Fruit fly (Drosophila melanogaster) whole organism, embryonic: ENCODE data around the gene CG4950.

Experiments
- Ada2b ChIP-seq: fragments of 200-800 bp; sonication (Bioruptor generic); IDR thresholded peaks from 2 replicates; pipeline ENCODE4 v1.3.6; 2022; ENCODE audit warnings: missing biosample characterization, missing genetic modification characterization
- Atf-2 ChIP-seq: fragments of 200-800 bp; sonication (Bioruptor generic); optimal IDR thresholded peaks from 2 replicates; lab custom pipeline; 2016; ENCODE audit warnings: missing biosample characterization, missing genetic modification characterization
- Bgb ChIP-seq: fragments of 200-800 bp; sonication (Bioruptor generic); IDR thresholded peaks from 2 replicates; pipeline ENCODE4 v1.3.6; 2022; ENCODE audit warnings: missing biosample characterization, missing genetic modification characterization; ENCODE audit not compliant: partially characterized antibody
- Bteb2 ChIP-seq: fragments of 200-800 bp; sonication (Bioruptor generic); optimal IDR thresholded peaks from 2 replicates; lab custom pipeline; 2016; ENCODE audit warnings: missing biosample characterization, missing genetic modification characterization
- CG10366 ChIP-seq: fragments of 200-800 bp; sonication (Bioruptor generic); IDR thresholded peaks from 2 replicates; pipeline ENCODE4 v1.3.6; 2022; ENCODE audit warnings: missing biosample characterization, missing genetic modification characterization
- CG11696 ChIP-seq: fragments of 200-800 bp; sonication (Bioruptor generic); IDR thresholded peaks from 2 replicates; pipeline ENCODE4 v1.3.6; 2022; ENCODE audit warnings: missing biosample characterization, missing genetic modification characterization
- CG13287 ChIP-seq: fragments of 200-800 bp; sonication (Bioruptor generic); IDR thresholded peaks from 2 replicates; pipeline ENCODE4 v1.3.6; 2022; ENCODE audit warnings: missing biosample characterization, missing genetic modification characterization; ENCODE audit not compliant: partially characterized antibody
- CG13775 ChIP-seq: fragments of 200-800 bp; sonication (Bioruptor generic); optimal IDR thresholded peaks from 3 replicates; lab custom pipeline; 2017; ENCODE audit warnings: missing biosample characterization, mild to moderate bottlenecking, missing genetic modification characterization
- CG15073 ChIP-seq: fragments of 200-800 bp; sonication (Bioruptor generic); optimal IDR thresholded peaks from 2 replicates; lab custom pipeline; 2016; ENCODE audit warnings: missing biosample characterization, missing genetic modification characterization
- CG17359 ChIP-seq: fragments of 200-800 bp; sonication (Bioruptor generic); optimal IDR thresholded peaks from 3 replicates; lab custom pipeline; 2018; ENCODE audit warnings: missing biosample characterization, mild to moderate bottlenecking, missing genetic modification characterization, moderate library complexity
- CG18619 ChIP-seq: fragments of 200-800 bp; sonication (Bioruptor generic); optimal IDR thresholded peaks from 3 replicates; lab custom pipeline; 2017; ENCODE audit warnings: missing biosample characterization, mild to moderate bottlenecking, missing genetic modification characterization
- CG2129 ChIP-seq: fragments of 200-800 bp; sonication (Bioruptor generic); IDR thresholded peaks from 2 replicates; pipeline ENCODE4 v1.3.6; 2022; ENCODE audit warnings: missing biosample characterization, missing genetic modification characterization; ENCODE audit not compliant: partially characterized antibody
- CG32767 ChIP-seq: fragments of 200-800 bp; sonication (Bioruptor generic); IDR thresholded peaks from 2 replicates; pipeline ENCODE4 v1.3.6; 2022; ENCODE audit warnings: missing biosample characterization, missing genetic modification characterization
- CG42726 ChIP-seq: fragments of 200-800 bp; sonication (Bioruptor generic); IDR thresholded peaks from 2 replicates; pipeline ENCODE4 v1.3.6; 2022; ENCODE audit warnings: missing biosample characterization, missing genetic modification characterization; ENCODE audit not compliant: partially characterized antibody
- CG4424 ChIP-seq: fragments of 200-800 bp; sonication (Bioruptor generic); optimal IDR thresholded peaks from 3 replicates; lab custom pipeline; 2016; ENCODE audit warnings: missing biosample characterization, missing genetic modification characterization
- CG4707 ChIP-seq: fragments of 200-800 bp; sonication (Bioruptor generic); optimal IDR thresholded peaks from 2 replicates; lab custom pipeline; 2018; ENCODE audit warnings: missing biosample characterization, mild to moderate bottlenecking, missing genetic modification characterization, moderate library complexity
- CG7786 ChIP-seq: fragments of 200-800 bp; sonication (Bioruptor generic); optimal IDR thresholded peaks from 2 replicates; lab custom pipeline; 2016; ENCODE audit warnings: missing biosample characterization, missing genetic modification characterization
- CG8478 ChIP-seq: fragments of >200 bp; optimal IDR thresholded peaks from 2 replicates; lab custom pipeline; 2018
- CG8924 ChIP-seq: fragments of 200-800 bp; optimal IDR thresholded peaks from 3 replicates; lab custom pipeline; 2019; ENCODE audit warnings: missing biosample characterization, mild to moderate bottlenecking, missing genetic modification characterization, moderate library complexity
- CG9215 ChIP-seq: fragments of 200-800 bp; sonication (Bioruptor generic); IDR thresholded peaks from 2 replicates; pipeline ENCODE4 v1.3.6; 2022; ENCODE audit warnings: missing biosample characterization, missing genetic modification characterization
- CG9609 ChIP-seq: fragments of 200-800 bp; sonication (Bioruptor generic); optimal IDR thresholded peaks from 3 replicates; lab custom pipeline; 2016; ENCODE audit warnings: missing biosample characterization, missing genetic modification characterization
- CTCF ChIP-seq: fragments of 200-800 bp; sonication (Bioruptor generic); optimal IDR thresholded peaks from 2 replicates; lab custom pipeline; 2017; ENCODE audit warnings: missing biosample characterization, mild to moderate bottlenecking, missing genetic modification characterization, moderate library complexity
- Elba2 ChIP-seq: fragments of 200-800 bp; sonication (Bioruptor generic); optimal IDR thresholded peaks from 3 replicates; lab custom pipeline; 2016; ENCODE audit warnings: missing biosample characterization, missing genetic modification characterization
- Ets97D ChIP-seq: fragments of 200-800 bp; sonication (Bioruptor generic); optimal IDR thresholded peaks from 3 replicates; lab custom pipeline; 2016; ENCODE audit warnings: missing biosample characterization, missing genetic modification characterization
- HLH54F ChIP-seq: fragments of 200-800 bp; sonication (Bioruptor generic); optimal IDR thresholded peaks from 3 replicates; lab custom pipeline; 2016; ENCODE audit warnings: missing biosample characterization, missing genetic modification characterization
- Lhr ChIP-seq: fragments of 200-800 bp; sonication (Bioruptor generic); optimal IDR thresholded peaks from 3 replicates; lab custom pipeline; 2017; ENCODE audit warnings: mild to moderate bottlenecking, missing biosample characterization, missing genetic modification reagents, missing genetic modification characterization
- MBD-R2 ChIP-seq: fragments of 200-800 bp; sonication (Bioruptor generic); IDR thresholded peaks from 2 replicates; pipeline ENCODE4 v1.3.6; 2022; ENCODE audit warnings: missing biosample characterization, missing genetic modification characterization
- NK7.1 ChIP-seq: fragments of 200-800 bp; sonication (Bioruptor generic); optimal IDR thresholded peaks from 3 replicates; lab custom pipeline; 2016; ENCODE audit warnings: missing biosample characterization, missing genetic modification characterization
- Sin3A ChIP-seq: fragments of >200 bp; optimal IDR thresholded peaks from 2 replicates; lab custom pipeline; 2018
- Sry-δ ChIP-seq: fragments of 200-800 bp; sonication (Bioruptor generic); optimal IDR thresholded peaks from 2 replicates; lab custom pipeline; 2016; ENCODE audit warnings: missing biosample characterization, missing genetic modification characterization
- Stat92E ChIP-seq, 3 experiments: fragments of >200 bp in 2 of 3; fragments of 200-800 bp in 1 of 3; sonication (Bioruptor generic) in 1 of 3; optimal IDR thresholded peaks; 2 replicates each; lab custom pipeline; 2017 to 2019; ENCODE audit warnings: missing biosample characterization in 3 of 3, missing genetic modification characterization in 3 of 3, mild to moderate bottlenecking in 1 of 3, moderate library complexity in 1 of 3
- al ChIP-seq: fragments of 200-800 bp; sonication (Bioruptor generic); IDR thresholded peaks from 2 replicates; pipeline ENCODE4 v1.3.6; 2022; ENCODE audit warnings: missing biosample characterization, missing genetic modification characterization
- ase ChIP-seq: fragments of 200-800 bp; sonication (Bioruptor generic); IDR thresholded peaks from 3 replicates; pipeline ENCODE4 v1.3.6; 2022; ENCODE audit warnings: missing biosample characterization, missing genetic modification characterization
- br ChIP-seq: fragments of >200 bp; optimal IDR thresholded peaks from 2 replicates; lab custom pipeline; 2017
- corto ChIP-seq: fragments of 200-800 bp; sonication (Bioruptor generic); optimal IDR thresholded peaks from 2 replicates; lab custom pipeline; 2016; ENCODE audit warnings: missing biosample characterization, mild to moderate bottlenecking, missing genetic modification characterization, moderate library complexity
- cwo ChIP-seq: fragments of 200-800 bp; sonication (Bioruptor generic); optimal IDR thresholded peaks from 3 replicates; lab custom pipeline; 2017; ENCODE audit warnings: missing biosample characterization, missing genetic modification characterization, mild to moderate bottlenecking, moderate library complexity, missing genetic modification reagents
- dmrt99B ChIP-seq: fragments of 200-800 bp; sonication (Bioruptor generic); optimal IDR thresholded peaks from 2 replicates; lab custom pipeline; 2018; ENCODE audit warnings: missing biosample characterization, mild to moderate bottlenecking, missing genetic modification characterization, moderate library complexity
- ems ChIP-seq: fragments of 200-800 bp; sonication (Bioruptor generic); optimal IDR thresholded peaks from 3 replicates; lab custom pipeline; 2016; ENCODE audit warnings: missing biosample characterization, missing genetic modification characterization
- gsb ChIP-seq: fragments of 200-800 bp; sonication (Bioruptor generic); IDR thresholded peaks from 2 replicates; pipeline ENCODE4 v1.3.6; 2022; ENCODE audit warnings: missing biosample characterization, missing genetic modification characterization
- gt ChIP-seq: fragments of 200-800 bp; sonication (Bioruptor generic); IDR thresholded peaks from 2 replicates; pipeline ENCODE4 v1.3.6; 2022; ENCODE audit warnings: missing biosample characterization, missing genetic modification characterization
- ham ChIP-seq: fragments of 200-800 bp; sonication (Bioruptor generic); IDR thresholded peaks from 2 replicates; pipeline ENCODE4 v1.3.6; 2022; ENCODE audit warnings: missing biosample characterization, missing genetic modification characterization
- jumu ChIP-seq: fragments of 200-800 bp; sonication (Bioruptor generic); optimal IDR thresholded peaks from 3 replicates; lab custom pipeline; 2016; ENCODE audit warnings: missing biosample characterization, missing genetic modification characterization
- mirr ChIP-seq: fragments of 200-800 bp; sonication (Bioruptor generic); optimal IDR thresholded peaks from 3 replicates; lab custom pipeline; 2018; ENCODE audit warnings: missing biosample characterization, mild to moderate bottlenecking, missing genetic modification characterization
- mld ChIP-seq: fragments of 200-800 bp; sonication (Bioruptor generic); IDR thresholded peaks from 3 replicates; pipeline ENCODE4 v1.3.6; 2022; ENCODE audit warnings: missing biosample characterization, missing genetic modification characterization; ENCODE audit not compliant: partially characterized antibody
- org-1 ChIP-seq: fragments of 200-800 bp; sonication (Bioruptor generic); optimal IDR thresholded peaks from 2 replicates; lab custom pipeline; 2017; ENCODE audit warnings: missing biosample characterization, missing genetic modification characterization
- pan ChIP-seq, 4 experiments: fragments of >200 bp in 3 of 4; fragments of 200-800 bp in 1 of 4; sonication (Bioruptor generic) in 1 of 4; optimal IDR thresholded peaks in 3 of 4; IDR thresholded peaks in 1 of 4; 2 replicates each; pipeline versions ENCODE4 v1.3.6 to Lab custom; 2017 to 2022; ENCODE audit warnings: missing biosample characterization in 2 of 4, missing genetic modification characterization in 2 of 4, mixed read lengths in 1 of 4
- peb ChIP-seq: fragments of 200-800 bp; sonication (Bioruptor generic); IDR thresholded peaks from 2 replicates; pipeline ENCODE4 v1.3.6; 2022; ENCODE audit warnings: missing biosample characterization, missing genetic modification characterization
- repo ChIP-seq: fragments of 200-800 bp; sonication (Bioruptor generic); optimal IDR thresholded peaks from 2 replicates; lab custom pipeline; 2016; ENCODE audit warnings: missing biosample characterization, missing genetic modification characterization
- sima ChIP-seq: fragments of 200-800 bp; sonication (Bioruptor generic); optimal IDR thresholded peaks from 2 replicates; lab custom pipeline; 2016; ENCODE audit warnings: missing biosample characterization, missing genetic modification characterization
- stwl ChIP-seq: fragments of 200-800 bp; sonication (Bioruptor generic); optimal IDR thresholded peaks from 3 replicates; lab custom pipeline; 2018; ENCODE audit warnings: missing biosample characterization, mild to moderate bottlenecking, missing genetic modification characterization, moderate library complexity
- trh ChIP-seq: fragments of 200-800 bp; sonication (Bioruptor generic); optimal IDR thresholded peaks from 2 replicates; lab custom pipeline; 2016; ENCODE audit warnings: missing biosample characterization, missing genetic modification characterization
- wor ChIP-seq: fragments of 200-800 bp; sonication (Bioruptor generic); IDR thresholded peaks from 2 replicates; pipeline ENCODE4 v1.3.6; 2022; ENCODE audit warnings: missing biosample characterization, missing genetic modification characterization

The CG4950 gene

DNA sequence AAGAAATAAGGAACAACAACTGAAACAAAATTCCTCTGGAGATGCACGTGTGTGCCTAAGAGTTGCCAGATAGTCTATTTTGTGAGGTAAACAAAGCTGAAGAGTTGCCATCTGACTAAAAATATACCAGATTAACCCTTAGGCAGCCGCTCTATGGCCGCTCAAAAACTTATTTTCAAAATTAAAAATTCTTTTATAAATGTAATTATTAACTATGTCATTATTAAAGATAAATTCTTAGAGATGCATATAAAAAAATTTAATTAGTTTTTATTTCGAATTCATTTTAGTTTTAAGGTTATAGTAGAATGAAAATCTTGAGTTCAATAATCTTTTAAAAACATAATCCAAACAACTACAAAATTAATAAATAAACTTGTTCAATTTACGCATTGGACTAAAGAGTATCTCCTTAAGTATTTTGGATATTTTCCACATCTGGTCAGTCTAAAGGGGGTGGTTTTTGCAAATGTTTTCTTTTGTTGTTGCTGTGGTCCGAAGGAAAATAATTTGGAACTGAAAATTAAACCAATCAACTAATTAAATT is 39.2 kb downstream of the CG4950 start, which contains the start of gene Tmx3 (continued):
- TF ChIP-seq Atf-2 (peak; percentile 47), repo (no peak), CG15073 (GFP tag; lab: Kevin White, UChicago) (peak; percentile 42), Ets97D (GFP tag; lab: Kevin White, UChicago) (peak; percentile 62), CG2129 (GFP tag; lab: Robert Waterston, UW) (no peak), CG11696 (GFP tag; lab: Robert Waterston, UW) (no peak), pan (optimal IDR thresholded peaks at IDR 0.05; lab: Kevin White, UChicago) (no peak), pan (GFP tag; optimal IDR thresholded peaks at IDR 0.05 in 1 of 2, IDR thresholded peaks at IDR 0.05 in 1 of 2) (peak in 1 of 2 experiments; percentile 95), CG18619 (peak; percentile 84), corto (GFP tag; lab: Kevin White, UChicago) (peak; percentile 62), gt (GFP tag; lab: Robert Waterston, UW) (peak; percentile 80), MBD-R2 (GFP tag; lab: Robert Waterston, UW) (peak; percentile 94), HLH54F (GFP tag; lab: Kevin White, UChicago) (peak; percentile 59), wor (GFP tag; lab: Robert Waterston, UW) (peak; percentile 79), ase (GFP tag; lab: Robert Waterston, UW) (peak; percentile 86), org-1 (GFP tag; lab: Kevin White, UChicago) (peak; percentile 31), Lhr (peak; percentile 83), CG9609 (peak; percentile 62), CG8478 (lab: Kevin White, UChicago) (no peak), mirr (GFP tag; lab: Kevin White, UChicago) (no peak), CG8924 (peak; percentile 89), CG13775 (peak; percentile 87), CTCF (no peak), NK7.1 (GFP tag; lab: Kevin White, UChicago) (no peak), CG4707 (GFP tag; lab: Kevin White, UChicago) (no peak), Bteb2 (GFP tag; lab: Kevin White, UChicago) (peak; percentile 48), Sin3A (lab: Kevin White, UChicago) (no peak), Bgb (no peak), CG7786 (GFP tag; lab: Kevin White, UChicago) (peak; percentile 38), trh (peak; percentile 77), CG17359 (tag; lab: Kevin White, UChicago) (peak; percentile 90), gsb (GFP tag; lab: Robert Waterston, UW) (no peak), CG9215 (peak; percentile 84), stwl (tag; lab: Kevin White, UChicago) (peak; percentile 81), sima (GFP tag; lab: Kevin White, UChicago) (no peak), cwo (GFP tag; lab: Kevin White, UChicago) (peak; percentile 90), CG10366 (GFP tag; lab: Robert Waterston, UW) (peak; percentile 91), ems (peak; percentile 57), br (no peak), peb (peak; percentile 56), Sry-δ (GFP tag; lab: Kevin White, UChicago) (peak; percentile 26), al (peak; percentile 90), ham (GFP tag; lab: Robert Waterston, UW) (peak; percentile 30; the same call in 1 of the 2 replicates), Stat92E (GFP tag; optimal IDR thresholded peaks at IDR 0.05; lab: Kevin White, UChicago) (peak in 1 of 3 experiments; percentile 45), CG32767 (peak; percentile 83), CG4424 (GFP tag; lab: Kevin White, UChicago) (peak; percentile 87), CG13287 (peak; percentile 17; the same call in 1 of the 2 replicates), jumu (peak; percentile 23), dmrt99B (tag; lab: Kevin White, UChicago) (no peak), Elba2 (peak; percentile 59), Ada2b (peak; percentile 68), mld (GFP tag; lab: Robert Waterston, UW) (no peak), CG42726 (GFP tag; lab: Robert Waterston, UW) (no peak)
